Fruit fly (Drosophila melanogaster) whole organism, larva: ENCODE data around the gene APP-BP1.

Experiments used
- noc ChIP-seq: fragments of 200-800 bp; sonication (Bioruptor generic); optimal IDR thresholded peaks from 3 replicates; lab custom pipeline; 2019; ENCODE audit warnings: missing biosample characterization, mild to moderate bottlenecking, missing genetic modification characterization, moderate library complexity

APP-BP1 gene

DNA sequence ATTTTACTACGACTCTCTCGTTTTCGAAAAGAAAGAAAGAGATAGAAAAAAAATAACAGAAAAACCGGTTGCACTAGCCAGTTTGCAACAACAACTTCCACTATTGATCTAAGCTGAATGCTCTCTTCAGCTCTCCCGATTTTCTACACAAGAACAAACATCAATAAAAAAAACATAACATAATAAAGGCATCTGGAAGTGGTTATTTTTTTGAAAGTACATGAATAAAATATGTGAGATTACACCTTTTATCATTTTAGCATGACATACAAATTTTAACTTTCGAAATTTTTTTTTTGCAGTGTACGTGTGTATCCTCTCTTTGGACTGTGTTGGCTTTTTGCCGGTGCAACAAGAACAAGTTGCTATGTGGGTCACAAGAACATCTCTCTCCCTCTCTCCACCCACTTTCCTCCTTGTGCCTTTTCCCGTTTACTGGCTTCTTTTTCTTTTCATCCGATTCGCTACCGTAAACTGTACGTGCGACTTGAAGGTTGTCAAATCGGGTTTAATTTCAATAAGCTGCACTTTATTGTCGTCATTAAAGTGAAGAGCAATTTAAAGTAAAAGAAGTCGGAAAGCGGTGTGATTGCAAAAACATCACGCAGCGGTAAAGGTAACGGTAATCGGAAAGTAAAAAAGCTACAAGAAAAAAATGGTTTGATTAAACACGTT is 13.5 kb upstream of the APP-BP1 start:
- TF ChIP-seq noc (tag; lab: Kevin White, UChicago): peak; percentile 93

DNA sequence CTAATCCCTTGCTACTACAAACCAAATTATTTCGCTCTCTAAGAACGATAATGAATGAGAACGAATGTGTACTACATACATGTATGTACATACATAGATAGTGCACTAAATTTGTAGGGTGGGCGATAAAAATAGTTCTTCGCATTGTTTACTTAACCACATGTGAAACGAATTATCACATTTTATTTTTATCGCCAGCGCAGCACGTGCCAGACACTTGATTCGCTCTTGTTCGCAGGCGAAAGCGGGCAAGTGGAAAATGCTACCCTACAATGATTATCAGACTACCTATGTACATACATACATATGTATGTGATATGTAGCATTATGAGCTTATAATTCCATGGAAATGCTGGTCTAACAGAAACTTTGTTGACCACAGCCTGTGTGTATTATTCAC is 12.4 kb upstream of the APP-BP1 start:
- no peak for TF ChIP-seq noc (tag; lab: Kevin White, UChicago)

DNA sequence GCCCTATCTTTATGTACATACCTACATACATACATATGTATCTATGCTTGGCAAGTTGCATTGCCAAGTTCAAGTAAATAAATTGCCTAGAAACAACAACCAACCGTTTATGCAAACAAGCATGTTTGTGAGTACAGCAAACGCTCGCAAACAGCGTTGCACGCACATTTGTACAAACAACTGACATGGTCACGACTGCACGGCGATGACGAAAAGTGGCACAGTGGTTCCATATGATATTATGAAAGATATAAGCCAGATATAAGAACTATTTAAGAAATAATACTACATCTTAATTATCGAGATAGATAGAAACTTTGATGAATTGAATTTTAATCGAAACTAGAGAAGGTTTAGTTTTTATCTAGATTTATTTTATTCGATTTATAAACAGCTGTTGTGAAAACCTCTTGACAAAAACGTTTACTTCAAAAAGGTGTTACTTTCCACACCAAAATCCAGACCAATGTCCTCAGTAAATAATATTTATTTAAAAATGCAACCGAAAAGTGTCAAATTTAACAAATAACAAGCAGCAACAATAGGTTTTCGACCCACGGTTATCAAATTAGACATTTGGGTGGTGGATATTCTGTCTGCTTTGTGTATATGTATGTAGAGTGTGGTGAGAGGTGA is 8.3 kb upstream of the APP-BP1 start:
- peak; percentile 81 for TF ChIP-seq noc (tag; lab: Kevin White, UChicago)

DNA sequence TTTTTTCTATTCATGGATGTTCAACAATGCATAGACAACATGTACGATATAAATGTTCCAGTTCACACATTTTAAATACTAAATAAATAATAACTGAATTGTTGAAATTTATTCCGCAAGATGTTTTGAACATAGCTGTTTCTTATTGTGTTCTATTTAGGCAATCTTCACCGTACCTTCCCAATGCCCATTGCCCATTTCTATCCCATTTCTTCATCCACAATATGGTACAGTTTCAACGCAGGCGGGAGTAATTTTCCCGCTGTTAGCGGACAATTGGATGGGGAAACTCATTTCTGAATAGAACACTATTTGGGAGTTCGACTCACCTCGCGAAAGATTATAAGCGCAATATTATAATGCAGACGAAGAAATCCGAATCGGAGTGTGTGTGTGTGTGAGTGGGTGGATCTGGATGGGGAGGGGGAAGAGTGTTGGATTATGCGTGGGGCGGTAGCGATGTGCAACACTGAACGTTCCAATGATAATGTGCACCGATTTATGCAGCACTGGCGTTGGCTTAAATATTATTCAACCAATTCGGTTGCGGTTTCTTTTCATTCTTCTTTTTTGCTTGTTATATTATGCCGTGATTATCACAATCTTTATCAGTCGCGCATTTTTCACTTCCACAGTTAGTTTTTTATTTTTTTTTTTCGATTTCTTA is 6.1 kb upstream of the APP-BP1 start:
- TF ChIP-seq noc (tag; lab: Kevin White, UChicago): peak; percentile 1

DNA sequence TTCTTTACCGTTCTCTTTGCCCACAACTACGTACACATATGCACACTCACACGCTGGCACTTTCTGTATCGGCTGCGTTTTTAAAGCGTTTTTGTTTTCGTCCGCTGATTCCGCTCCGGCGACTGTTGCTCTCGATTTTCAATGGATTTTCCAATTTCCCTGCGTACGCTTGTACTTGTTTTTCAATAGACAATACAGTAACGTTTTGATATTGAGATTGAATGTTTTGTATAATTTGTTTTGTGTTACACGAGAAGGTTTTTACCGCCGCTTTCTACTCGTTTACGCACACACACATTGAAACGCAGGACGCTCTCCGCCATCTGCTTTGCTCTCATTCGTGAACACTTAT is 5.6 kb upstream of the APP-BP1 start:
- TF ChIP-seq noc (tag; lab: Kevin White, UChicago): no peak

DNA sequence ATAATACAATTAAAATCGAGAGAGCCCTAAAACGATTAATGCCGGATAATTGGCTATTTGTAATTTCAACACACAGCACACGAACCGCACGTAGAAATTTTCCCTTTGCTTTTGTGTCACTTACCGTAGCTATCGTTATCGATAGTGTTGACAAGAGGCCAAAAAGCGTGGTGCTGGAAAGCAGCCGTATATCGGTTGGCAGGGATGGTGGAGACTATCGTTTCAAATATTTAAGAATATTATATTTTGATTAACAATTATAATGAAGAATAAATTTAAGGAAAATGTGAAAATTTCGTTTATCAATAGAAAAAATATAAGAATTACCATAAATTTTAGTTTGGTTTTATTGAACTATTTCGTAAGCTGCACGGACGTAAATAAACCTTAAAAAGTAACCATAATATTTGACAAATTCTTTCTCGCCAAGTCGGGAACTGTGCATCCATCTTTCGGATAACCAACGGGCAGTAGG is 5.1 kb upstream of the APP-BP1 start, which contains the start of gene JIL-1:
TSS of gene JIL-1 (minus strand) at position 148 of the 475 bp plus-strand sequence.
- TF ChIP-seq noc (tag; lab: Kevin White, UChicago): peak; percentile 18

DNA sequence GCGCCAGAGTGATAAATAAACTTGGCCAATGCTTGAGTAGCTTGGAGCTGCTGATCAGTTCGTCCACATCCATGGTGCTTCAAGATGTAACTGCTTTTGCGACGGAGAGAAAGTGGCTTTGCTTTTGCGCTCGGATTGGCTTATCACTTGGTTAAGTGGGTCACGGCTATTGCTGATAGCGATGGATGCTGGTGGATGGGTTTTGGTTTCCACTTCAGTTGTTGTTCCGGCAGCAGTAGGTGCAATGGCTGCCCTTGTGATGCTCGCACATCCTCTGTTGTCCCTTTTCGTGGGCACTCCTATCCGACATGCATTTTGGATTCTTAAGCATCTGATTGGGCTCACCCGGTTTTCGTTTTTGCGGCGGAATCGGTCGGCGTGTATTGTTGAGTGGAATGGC is 3.9 kb upstream of the APP-BP1 start:
- no peak for TF ChIP-seq noc (tag; lab: Kevin White, UChicago)

DNA sequence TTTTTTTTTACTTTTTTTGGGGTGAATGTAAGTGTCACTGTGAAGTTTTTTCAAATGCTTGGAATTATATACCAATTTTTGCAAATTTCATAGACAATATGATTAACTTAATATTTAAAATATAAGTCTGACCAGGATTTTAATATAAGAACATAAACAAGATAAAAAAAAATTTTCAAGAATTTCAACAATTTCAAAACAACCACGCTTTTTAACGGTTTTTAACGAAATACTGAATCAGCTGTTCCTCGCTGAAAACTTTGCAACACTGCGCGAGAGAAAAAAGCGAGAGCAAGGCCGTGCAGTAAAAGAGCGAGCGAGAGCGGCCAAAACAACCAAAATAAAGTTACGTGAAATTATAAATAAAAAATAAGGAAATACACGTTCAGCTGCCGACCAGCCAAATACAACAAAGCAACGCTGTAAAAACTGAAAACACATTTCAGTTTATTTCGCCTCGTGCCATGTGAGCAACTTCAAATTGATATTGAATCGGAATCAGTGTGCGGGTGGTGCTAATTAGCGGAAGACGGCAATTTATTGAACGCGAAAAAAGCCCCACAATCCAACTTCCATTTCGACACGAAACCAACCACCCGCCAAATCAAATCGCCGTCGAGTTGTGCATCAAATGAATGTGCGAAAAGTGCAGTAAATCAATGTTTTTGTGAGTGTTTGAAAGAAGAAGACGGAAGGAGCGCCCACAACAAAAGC is 1.9 kb upstream of the APP-BP1 start, which contains the start of the genes CG46439, Iyd and CG33947:
TSS of gene CG46439 (minus strand) at position 51 of the 714 bp plus-strand sequence.
TSS of gene Iyd (minus strand) at position 51 of the 714 bp plus-strand sequence.
TSS of gene CG33947 (plus strand) at position 302 of the 714 bp plus-strand sequence.
- TF ChIP-seq noc (tag; lab: Kevin White, UChicago): no peak

DNA sequence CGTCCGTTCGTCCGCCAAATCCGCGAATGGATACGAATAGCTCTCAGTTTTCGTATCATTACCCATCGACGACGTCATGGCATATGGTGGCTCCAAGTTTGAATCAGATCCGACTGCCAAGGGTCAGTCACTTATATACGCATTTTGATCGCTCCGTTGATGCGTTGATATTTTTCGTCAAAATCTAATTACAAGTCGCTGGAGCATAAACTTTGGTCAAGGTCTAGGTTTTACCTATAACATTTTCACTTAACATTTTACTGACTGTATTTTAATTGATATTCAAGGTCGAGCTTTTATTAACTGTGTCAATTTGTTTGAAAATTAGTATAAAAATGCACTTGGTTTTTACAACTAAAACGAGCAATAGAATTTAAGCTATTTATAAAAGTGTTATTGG is 3.4 kb downstream of the APP-BP1 start, which contains the start of gene Elo68beta:
TSS of gene Elo68beta (minus strand) at position 101 of the 400 bp plus-strand sequence.
- no peak for TF ChIP-seq noc (tag; lab: Kevin White, UChicago)

DNA sequence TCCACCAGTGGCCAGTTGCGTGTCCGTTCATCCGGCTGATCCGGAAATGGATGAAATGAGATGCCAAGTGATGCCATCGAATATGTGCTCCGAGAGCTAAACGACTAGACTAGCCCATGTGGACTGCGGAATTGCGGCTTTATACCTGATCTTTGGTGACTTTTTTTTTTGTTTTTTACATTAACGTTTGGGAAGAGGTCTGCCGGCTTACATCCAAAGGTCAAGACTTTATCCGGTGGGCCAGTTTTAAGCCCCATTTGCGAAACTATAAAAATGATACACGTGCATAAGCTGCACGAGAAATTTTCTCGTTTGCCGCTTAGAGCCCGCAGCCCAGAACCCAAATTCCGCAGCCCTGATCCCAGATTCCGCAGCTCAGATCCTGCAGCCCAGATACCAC is 4.7 kb downstream of the APP-BP1 start, which contains the start of gene Elo68alpha:
TSS of gene Elo68alpha (minus strand) at position 101 of the 400 bp plus-strand sequence.
- TF ChIP-seq noc (tag; lab: Kevin White, UChicago): no peak

DNA sequence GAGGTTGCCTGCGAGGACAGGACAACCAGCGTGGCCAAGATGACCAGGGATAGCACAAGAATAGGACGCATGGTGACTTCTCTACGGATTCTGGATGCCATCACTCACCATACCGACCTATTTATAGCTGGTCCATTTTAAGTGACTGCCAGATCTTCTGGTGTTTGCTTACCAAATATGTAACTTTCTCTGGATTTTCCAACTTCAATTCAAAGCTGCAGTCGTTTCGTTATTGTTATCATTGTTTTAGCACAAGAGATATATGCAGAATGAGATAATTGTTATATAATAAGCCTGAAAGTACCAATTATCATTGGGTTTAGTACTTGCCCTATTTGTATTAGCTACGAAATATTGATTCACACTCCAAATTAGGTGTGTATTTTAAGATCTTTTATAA is 5.6 kb downstream of the APP-BP1 start, which contains the start of gene CG32071:
TSS of gene CG32071 (minus strand) at position 101 of the 400 bp plus-strand sequence.
- TF ChIP-seq noc (tag; lab: Kevin White, UChicago): no peak

DNA sequence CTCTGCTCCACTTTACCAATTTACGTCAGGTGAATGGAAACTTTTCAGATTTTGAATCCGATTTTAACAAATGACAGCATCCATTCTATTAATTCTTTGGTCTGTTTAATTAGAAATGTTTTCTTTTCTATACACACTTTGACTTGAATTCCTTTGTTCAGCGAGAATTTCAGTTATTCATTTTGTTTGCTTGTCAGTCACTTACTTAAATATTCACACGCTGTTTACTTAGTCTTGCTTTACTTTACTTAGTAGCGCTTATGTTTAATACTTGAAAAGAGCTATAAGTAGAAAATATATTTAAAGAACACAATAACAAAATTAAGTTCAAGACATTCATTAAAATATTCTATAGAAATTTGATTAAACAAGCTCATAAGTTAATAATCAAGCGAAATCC is 9.2 kb downstream of the APP-BP1 start, which contains the start of gene CG32073:
TSS of gene CG32073 (minus strand) at position 151 of the 400 bp plus-strand sequence.
- no peak for TF ChIP-seq noc (tag; lab: Kevin White, UChicago)

DNA sequence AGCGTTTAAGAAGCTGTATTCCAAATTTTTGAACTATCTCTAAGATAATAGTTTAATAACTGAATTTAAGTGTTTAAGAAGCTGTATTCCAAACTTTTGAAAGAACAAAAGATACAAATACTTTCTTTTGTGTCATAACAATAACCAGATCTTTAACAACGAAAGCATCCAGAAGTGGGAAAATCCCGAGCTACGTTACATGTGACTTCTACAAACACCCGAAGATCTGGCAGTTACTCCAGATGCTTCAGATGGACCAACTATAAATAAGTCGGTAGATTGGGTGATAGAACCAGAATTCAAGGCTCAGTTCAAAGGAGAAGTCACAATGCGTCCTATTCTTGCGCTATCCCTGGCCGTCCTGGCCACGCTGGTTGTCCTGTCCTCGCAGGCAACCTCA is 9.7 kb downstream of the APP-BP1 start, which contains the start of gene CG12522:
TSS of gene CG12522 (plus strand) at position 301 of the 400 bp plus-strand sequence.
- TF ChIP-seq noc (tag; lab: Kevin White, UChicago): no peak

DNA sequence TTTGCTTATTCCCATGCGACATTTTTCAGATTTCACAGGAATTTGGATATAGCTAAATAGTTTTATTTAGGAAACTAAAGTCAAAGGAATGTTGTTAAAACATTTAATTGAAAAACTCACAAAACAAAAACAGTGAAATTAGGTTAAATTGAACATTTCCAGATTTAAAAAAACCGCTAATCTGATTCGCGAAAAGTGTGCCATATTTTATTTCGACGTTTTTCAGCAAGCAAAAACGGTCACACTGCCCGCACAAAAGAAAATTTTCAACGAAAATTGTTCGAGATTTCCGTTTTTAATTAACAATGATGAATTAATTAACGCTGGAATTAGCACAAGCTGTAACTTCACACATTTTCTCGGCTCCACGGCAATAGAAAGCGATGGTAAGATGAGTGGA is 11.2 kb downstream of the APP-BP1 start, which contains the start of the genes CG34012 and emei:
TSS of gene CG34012 (minus strand) at position 52 of the 400 bp plus-strand sequence.
TSS of gene emei (plus strand) at position 237 of the 400 bp plus-strand sequence.
- TF ChIP-seq noc (tag; lab: Kevin White, UChicago): no peak

DNA sequence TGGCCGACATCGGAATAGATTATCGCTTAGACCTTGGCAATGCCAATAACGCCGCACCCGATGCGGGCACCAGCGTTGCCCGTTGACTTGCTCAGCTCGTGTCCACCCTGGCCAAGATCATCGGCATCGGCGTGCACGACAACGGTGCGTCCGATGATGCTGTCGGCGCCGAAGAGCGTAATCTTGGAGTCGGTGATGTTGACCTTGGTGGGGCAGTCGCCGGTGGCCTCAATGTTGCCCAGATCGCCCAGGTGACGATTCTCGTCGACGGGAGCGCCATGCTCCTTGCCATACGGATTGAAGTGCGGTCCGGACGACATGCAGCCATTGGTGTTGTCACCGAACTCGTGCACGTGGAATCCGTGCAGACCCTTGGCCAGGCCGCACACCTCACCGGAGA is 14.2 kb downstream of the APP-BP1 start:
- no peak for TF ChIP-seq noc (tag; lab: Kevin White, UChicago)
